Fruit fly (Drosophila melanogaster): ENCODE results near the gene Mat89Ba.
A peak's percentile ranks its signal among the peaks of the same experiment; 100 is the strongest.

Gene Mat89Ba

DNA sequence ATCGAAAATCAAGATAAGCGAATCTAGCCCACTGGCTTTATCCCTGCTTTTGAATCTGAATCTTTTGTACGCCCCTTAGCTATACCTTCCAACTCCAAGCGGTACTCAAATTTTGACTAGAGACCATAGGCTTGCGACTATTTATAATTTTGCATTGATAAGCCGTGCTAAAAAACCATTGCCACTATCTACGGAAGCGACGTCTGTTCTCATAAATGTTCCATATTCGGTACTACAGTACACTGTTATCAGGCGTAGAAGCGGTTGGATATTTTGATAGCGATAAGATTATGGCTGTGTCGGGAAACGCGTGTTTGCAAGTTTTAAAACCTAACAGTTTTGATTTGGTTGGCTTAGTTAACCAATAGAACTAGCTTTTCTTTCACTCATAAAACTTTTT is 3.1 kb upstream of the Mat89Ba start (continued):
- TF ChIP-seq Hey (tag; optimal IDR thresholded peaks at IDR 0.05) (no peak), CG10979 (tag; optimal IDR thresholded peaks at IDR 0.05) (no peak), Dek (tag; optimal IDR thresholded peaks at IDR 0.05) (no peak), CG10543 (GFP tag; optimal IDR thresholded peaks at IDR 0.05) (no peak), pb (GFP tag; optimal IDR thresholded peaks at IDR 0.05) (no peak), corto (GFP tag; optimal IDR thresholded peaks at IDR 0.05) (no peak), Usf (GFP tag; optimal IDR thresholded peaks at IDR 0.05) (no peak), wdn (GFP tag; IDR thresholded peaks at IDR 0.05) (no peak), Hand (GFP tag; optimal IDR thresholded peaks at IDR 0.05) (no peak), luna (GFP tag; optimal IDR thresholded peaks at IDR 0.05) (no peak), sug (tag; optimal IDR thresholded peaks at IDR 0.05) (peak; percentile 7), cwo (GFP tag; optimal IDR thresholded peaks at IDR 0.05) (no peak), fd64A (GFP tag; optimal IDR thresholded peaks at IDR 0.05) (no peak), mirr (GFP tag; optimal IDR thresholded peaks at IDR 0.05) (peak; percentile 73), CG34376 (GFP tag; optimal IDR thresholded peaks at IDR 0.05) (peak; percentile 19), Side (GFP tag; optimal IDR thresholded peaks at IDR 0.05) (no peak), CG12299 (tag; optimal IDR thresholded peaks at IDR 0.05) (no peak), CG17568 (GFP tag; optimal IDR thresholded peaks at IDR 0.05) (no peak), CG2116 (GFP tag; optimal IDR thresholded peaks at IDR 0.05) (no peak), CG12219 (GFP tag; optimal IDR thresholded peaks at IDR 0.05) (no peak), Antp (GFP tag; optimal IDR thresholded peaks at IDR 0.05) (no peak), CG5180 (GFP tag; optimal IDR thresholded peaks at IDR 0.05) (no peak), HmgZ (tag; optimal IDR thresholded peaks at IDR 0.05) (peak; percentile 3), Mes4 (GFP tag; optimal IDR thresholded peaks at IDR 0.05) (no peak), CG17361 (GFP tag; IDR thresholded peaks at IDR 0.05) (no peak), knrl (GFP tag; IDR thresholded peaks at IDR 0.05; ENCODE audit: partially characterized antibody) (no peak), bbx (GFP tag; IDR thresholded peaks at IDR 0.05; ENCODE audit: partially characterized antibody) (no peak), CG7987 (GFP tag; optimal IDR thresholded peaks at IDR 0.05) (no peak), CG1792 (GFP tag; optimal IDR thresholded peaks at IDR 0.05) (no peak), CG9932 (GFP tag; IDR thresholded peaks at IDR 0.05) (no peak), ems (GFP tag; optimal IDR thresholded peaks at IDR 0.05) (no peak), CG2678 (tag; optimal IDR thresholded peaks at IDR 0.05) (no peak), maf-S (GFP tag; optimal IDR thresholded peaks at IDR 0.05) (no peak), sens (GFP tag) (peak; percentile 51), Bteb2 (GFP tag; optimal IDR thresholded peaks at IDR 0.05) (no peak)

DNA sequence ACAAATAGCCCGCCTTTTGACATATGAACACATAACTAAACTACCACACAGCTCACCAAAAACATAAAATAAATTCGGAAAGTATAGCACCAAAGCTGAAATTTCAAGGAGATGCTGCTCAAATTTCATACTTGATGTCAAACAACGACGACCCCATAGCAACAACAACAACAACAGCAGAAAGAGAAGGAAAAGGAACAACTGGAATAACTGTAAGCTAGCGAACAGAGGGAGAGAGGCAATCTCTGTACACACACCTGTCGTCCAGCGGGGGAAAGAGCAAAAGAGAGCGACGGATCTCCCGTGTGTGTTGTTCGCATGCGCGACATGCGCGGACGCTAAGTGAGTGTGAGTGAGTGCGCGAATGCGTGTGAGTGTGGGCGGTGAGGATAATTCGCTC is 2.3 kb upstream of the Mat89Ba start:
- peak; percentile 70 to 71 for TF ChIP-seq Trl (optimal IDR thresholded peaks at IDR 0.05)
- no peak for TF ChIP-seq Trl (GFP tag; optimal IDR thresholded peaks at IDR 0.05)
- peak; percentile 88 for TF ChIP-seq ewg (GFP tag; optimal IDR thresholded peaks at IDR 0.05)
- no peak for TF ChIP-seq chn (GFP tag; optimal IDR thresholded peaks at IDR 0.05)
- TF ChIP-seq B-H2 (GFP tag; optimal IDR thresholded peaks at IDR 0.05): no peak
- TF ChIP-seq CG31365 (tag; optimal IDR thresholded peaks at IDR 0.05): no peak
- TF ChIP-seq vvl (GFP tag; IDR thresholded peaks at IDR 0.05): peak; percentile 36; the same call in 1 of the 2 replicates
- TF ChIP-seq slp2 (GFP tag; optimal IDR thresholded peaks at IDR 0.05): no peak
- TF ChIP-seq mam (GFP tag; optimal IDR thresholded peaks at IDR 0.05): no peak
- peak; percentile 15 for TF ChIP-seq stwl (tag; optimal IDR thresholded peaks at IDR 0.05)
- TF ChIP-seq hkb (optimal IDR thresholded peaks at IDR 0.05): no peak
- no peak for TF ChIP-seq hkb (GFP tag; IDR thresholded peaks at IDR 0.05)
- TF ChIP-seq CG2199 (GFP tag; IDR thresholded peaks at IDR 0.05): 0 out of 3 replicates have a peak, but pooled peaks have one; percentile 25
- TF ChIP-seq Blimp-1 (GFP tag; optimal IDR thresholded peaks at IDR 0.05): no peak
- 0 out of 4 replicates have a peak, but pooled peaks have one; percentile 29 for TF ChIP-seq chinmo (GFP tag; IDR thresholded peaks at IDR 0.05; ENCODE audit: partially characterized antibody)
- peak; percentile 70 for TF ChIP-seq CG1832 (GFP tag; optimal IDR thresholded peaks at IDR 0.05)
- peak; percentile 85 for TF ChIP-seq kah (GFP tag; optimal IDR thresholded peaks at IDR 0.05)
- no peak for TF ChIP-seq CG17361 (GFP tag; IDR thresholded peaks at IDR 0.05)
- no peak for TF ChIP-seq HmgD (GFP tag; optimal IDR thresholded peaks at IDR 0.05)
